Worm (Caenorhabditis elegans) whole organism, young adult: ENCODE measurements around the gene smg-3.

Experiments used
- F10E7.11 ChIP-seq: sonication (generic microtip); optimal IDR thresholded peaks from 2 replicates; lab custom pipeline; 2017; ENCODE audit warnings: mild to moderate bottlenecking, missing genetic modification characterization, moderate library complexity, missing compliant biosample characterization
- F22D6.2 ChIP-seq: sonication (generic microtip); optimal IDR thresholded peaks from 2 replicates; lab custom pipeline; 2016; ENCODE audit warnings: mild to moderate bottlenecking, missing genetic modification characterization, missing compliant biosample characterization
- F33H1.4 ChIP-seq: fragments of 200-800 bp; sonication (Bioruptor generic); IDR thresholded peaks from 2 replicates; pipeline ENCODE4 v1.3.6; 2022; ENCODE audit warnings: missing genetic modification reagents, missing genetic modification characterization, missing compliant biosample characterization
- F57A8.1 ChIP-seq: fragments of 200-800 bp; sonication (Bioruptor generic); optimal IDR thresholded peaks from 2 replicates; lab custom pipeline; 2018; ENCODE audit warnings: mild to moderate bottlenecking, missing genetic modification characterization, moderate library complexity, missing compliant biosample characterization
- F57C9.4 ChIP-seq: sonication (generic microtip); optimal IDR thresholded peaks from 2 replicates; lab custom pipeline; 2017; ENCODE audit warnings: mild to moderate bottlenecking, missing genetic modification characterization, missing compliant biosample characterization
- T07F8.4 ChIP-seq: sonication (generic microtip); optimal IDR thresholded peaks from 2 replicates; lab custom pipeline; 2016; ENCODE audit warnings: mild to moderate bottlenecking, missing genetic modification characterization, moderate library complexity, missing compliant biosample characterization
- Y53G8AR.9 ChIP-seq: fragments of 200-800 bp; sonication (Bioruptor generic); conservative IDR thresholded peaks from 2 replicates; pipeline ENCODE4 v1.3.6; 2022; ENCODE audit warnings: missing genetic modification reagents, missing genetic modification characterization, missing compliant biosample characterization
- Y79H2A.3 ChIP-seq: fragments of 200-800 bp; sonication (Bioruptor generic); conservative IDR thresholded peaks from 2 replicates; pipeline ENCODE4 v1.3.6; 2022; ENCODE audit warnings: missing genetic modification reagents, missing genetic modification characterization, missing compliant biosample characterization
- Y95B8A.8 ChIP-seq: fragments of 200-800 bp; sonication (Bioruptor generic); IDR thresholded peaks from 2 replicates; pipeline ENCODE4 v1.3.6; 2022; ENCODE audit warnings: missing genetic modification reagents, missing genetic modification characterization, missing compliant biosample characterization
- ama-1 ChIP-seq, 3 experiments: fragments of 150-350 bp in 1 of 3; sonication (generic microtip) in 2 of 3; optimal IDR thresholded peaks; 2 replicates each; lab custom pipeline; 2014 to 2018; ENCODE audit warnings: missing biosample characterization in 2 of 3, missing genetic modification characterization in 2 of 3, missing genetic modification reagents in 2 of 3
- aptf-2 ChIP-seq: fragments of 200-800 bp; sonication (Bioruptor generic); conservative IDR thresholded peaks from 2 replicates; pipeline ENCODE4 v1.3.6; 2022; ENCODE audit warnings: missing genetic modification reagents, missing genetic modification characterization, missing compliant biosample characterization
- aptf-3 ChIP-seq: fragments of 200-800 bp; sonication (Bioruptor generic); IDR thresholded peaks from 2 replicates; pipeline ENCODE4 v1.3.6; 2022; ENCODE audit warnings: missing genetic modification characterization, missing compliant biosample characterization
- attf-6 ChIP-seq: fragments of 200-800 bp; sonication (Bioruptor generic); IDR thresholded peaks from 2 replicates; pipeline ENCODE4 v1.3.6; 2022; ENCODE audit warnings: missing genetic modification reagents, missing genetic modification characterization, missing compliant biosample characterization
- ccch-3 ChIP-seq: fragments of 200-800 bp; sonication (Bioruptor generic); optimal IDR thresholded peaks from 2 replicates; lab custom pipeline; 2018; ENCODE audit warnings: mild to moderate bottlenecking, missing genetic modification characterization, missing compliant biosample characterization
- cebp-1 ChIP-seq, 2 experiments: fragments of 200-800 bp in 1 of 2; sonication (Bioruptor generic) in 1 of 2; sonication (generic microtip) in 1 of 2; IDR thresholded peaks in 1 of 2; optimal IDR thresholded peaks in 1 of 2; 2 replicates each; pipeline versions ENCODE4 v1.3.6 to Lab custom; 2017 to 2022; ENCODE audit warnings: missing compliant biosample characterization in 2 of 2, missing genetic modification characterization in 2 of 2, mild to moderate bottlenecking in 1 of 2, missing genetic modification reagents in 1 of 2, moderate library complexity in 1 of 2
- ceh-40 ChIP-seq: fragments of 200-800 bp; sonication (Bioruptor generic); IDR thresholded peaks from 2 replicates; pipeline ENCODE4 v1.3.6; 2022; ENCODE audit warnings: missing genetic modification characterization, missing compliant biosample characterization
- ceh-58 ChIP-seq: fragments of 200-800 bp; sonication (Bioruptor generic); IDR thresholded peaks from 2 replicates; pipeline ENCODE4 v1.3.6; 2022; ENCODE audit warnings: missing genetic modification characterization, missing compliant biosample characterization
- ceh-79 ChIP-seq: sonication (generic microtip); optimal IDR thresholded peaks from 2 replicates; lab custom pipeline; 2017; ENCODE audit warnings: mild to moderate bottlenecking, missing genetic modification characterization, missing compliant biosample characterization
- die-1 ChIP-seq: sonication (generic microtip); optimal IDR thresholded peaks from 2 replicates; lab custom pipeline; 2016; ENCODE audit warnings: missing genotype, mild to moderate bottlenecking, missing genetic modification characterization, missing compliant biosample characterization
- ekl-4 ChIP-seq: fragments of 200-800 bp; sonication (Bioruptor generic); IDR thresholded peaks from 2 replicates; pipeline ENCODE4 v1.3.6; 2022; ENCODE audit warnings: missing genetic modification reagents, missing genetic modification characterization, missing compliant biosample characterization
- ets-4 ChIP-seq: fragments of 200-800 bp; sonication (Bioruptor generic); optimal IDR thresholded peaks from 2 replicates; lab custom pipeline; 2018; ENCODE audit warnings: mild to moderate bottlenecking, missing genetic modification characterization, missing compliant biosample characterization
- fkh-3 ChIP-seq: sonication (generic microtip); optimal IDR thresholded peaks from 2 replicates; lab custom pipeline; 2016; ENCODE audit warnings: mild to moderate bottlenecking, missing genetic modification characterization, missing compliant biosample characterization
- lir-1 ChIP-seq: fragments of 200-800 bp; sonication (Bioruptor generic); conservative IDR thresholded peaks from 2 replicates; pipeline ENCODE4 v1.3.6; 2022; ENCODE audit warnings: missing genetic modification reagents, missing genetic modification characterization, missing compliant biosample characterization
- lsy-27 ChIP-seq: sonication (generic microtip); optimal IDR thresholded peaks from 2 replicates; lab custom pipeline; 2017; ENCODE audit warnings: missing genetic modification characterization, mild to moderate bottlenecking, missing compliant biosample characterization, antibody characterized with exemption, missing genotype, borderline replicate concordance; ENCODE audit not compliant: insufficient read depth
- madf-3 ChIP-seq: fragments of 200-800 bp; sonication (Bioruptor generic); IDR thresholded peaks from 2 replicates; pipeline ENCODE4 v1.3.6; 2022; ENCODE audit warnings: missing genetic modification reagents, missing genetic modification characterization, missing compliant biosample characterization
- madf-6 ChIP-seq: fragments of 200-800 bp; sonication (Bioruptor generic); IDR thresholded peaks from 2 replicates; pipeline ENCODE4 v1.3.6; 2022; ENCODE audit warnings: missing genetic modification reagents, missing genetic modification characterization, missing compliant biosample characterization
- madf-8 ChIP-seq: fragments of 200-800 bp; sonication (Bioruptor generic); conservative IDR thresholded peaks from 2 replicates; pipeline ENCODE4 v1.3.6; 2022; ENCODE audit warnings: missing genetic modification reagents, missing genetic modification characterization, missing compliant biosample characterization
- mel-28 ChIP-seq: sonication (generic microtip); optimal IDR thresholded peaks from 2 replicates; lab custom pipeline; 2016; ENCODE audit warnings: borderline replicate concordance, mild to moderate bottlenecking, missing genetic modification characterization, missing compliant biosample characterization
- mes-4 ChIP-seq: sonication (generic microtip); optimal IDR thresholded peaks from 2 replicates; lab custom pipeline; 2016; ENCODE audit warnings: missing genotype, missing genetic modification characterization, missing compliant biosample characterization
- mxl-1 ChIP-seq: sonication (generic microtip); optimal IDR thresholded peaks from 2 replicates; lab custom pipeline; 2016; ENCODE audit warnings: missing genetic modification characterization, missing compliant biosample characterization
- nfya-2 ChIP-seq: fragments of 200-800 bp; sonication (Bioruptor generic); IDR thresholded peaks from 2 replicates; pipeline ENCODE4 v1.3.6; 2022; ENCODE audit warnings: missing genetic modification reagents, missing genetic modification characterization, missing compliant biosample characterization
- nfyb-1 ChIP-seq: fragments of 200-800 bp; sonication (Bioruptor generic); IDR thresholded peaks from 2 replicates; pipeline ENCODE4 v1.3.6; 2022; ENCODE audit warnings: missing genetic modification reagents, missing genetic modification characterization, missing compliant biosample characterization
- nhr-120 ChIP-seq: fragments of 200-800 bp; sonication (Bioruptor generic); IDR thresholded peaks from 2 replicates; pipeline ENCODE4 v1.3.6; 2022; ENCODE audit warnings: missing genetic modification characterization, missing compliant biosample characterization
- nhr-27 ChIP-seq: fragments of 200-800 bp; sonication (Bioruptor generic); optimal IDR thresholded peaks from 2 replicates; lab custom pipeline; 2018; ENCODE audit warnings: mild to moderate bottlenecking, missing genetic modification characterization, moderate library complexity, missing compliant biosample characterization
- nhr-80 ChIP-seq: sonication (generic microtip); optimal IDR thresholded peaks from 2 replicates; lab custom pipeline; 2016; ENCODE audit warnings: missing genetic modification characterization, missing compliant biosample characterization
- pbrm-1 ChIP-seq: fragments of 200-800 bp; sonication (Bioruptor generic); IDR thresholded peaks from 2 replicates; pipeline ENCODE4 v1.3.6; 2022; ENCODE audit warnings: missing genetic modification reagents, missing genetic modification characterization, missing compliant biosample characterization
- repo-1 ChIP-seq: sonication (generic microtip); optimal IDR thresholded peaks from 2 replicates; lab custom pipeline; 2017; ENCODE audit warnings: mild to moderate bottlenecking, missing genetic modification characterization, missing compliant biosample characterization
- rpc-1 ChIP-seq, 2 experiments: fragments of 150-350 bp in 1 of 2; sonication (generic microtip) in 1 of 2; optimal IDR thresholded peaks; 2 replicates each; lab custom pipeline; 2014 to 2018; ENCODE audit warnings: missing biosample characterization in 1 of 2, missing genetic modification characterization in 1 of 2, missing genetic modification reagents in 1 of 2, missing genotype in 1 of 2
- snpc-1.1 ChIP-seq: sonication (generic microtip); optimal IDR thresholded peaks from 2 replicates; lab custom pipeline; 2017; ENCODE audit warnings: missing genetic modification characterization, mild to moderate bottlenecking, missing compliant biosample characterization, antibody characterized with exemption, moderate library complexity, missing genotype, missing genetic modification reagents; ENCODE audit not compliant: insufficient read depth
- snpc-1.3 ChIP-seq: sonication (generic microtip); optimal IDR thresholded peaks from 2 replicates; lab custom pipeline; 2017; ENCODE audit warnings: missing genetic modification characterization, mild to moderate bottlenecking, missing compliant biosample characterization, antibody characterized with exemption, moderate library complexity, missing genotype, missing genetic modification reagents; ENCODE audit not compliant: insufficient read depth
- somi-1 ChIP-seq: fragments of 200-800 bp; sonication (Bioruptor generic); optimal IDR thresholded peaks from 2 replicates; lab custom pipeline; 2018; ENCODE audit warnings: mild to moderate bottlenecking, missing genetic modification characterization, missing compliant biosample characterization
- tbp1 ChIP-seq: fragments of 200-800 bp; sonication (Bioruptor generic); optimal IDR thresholded peaks from 2 replicates; lab custom pipeline; 2018; ENCODE audit warnings: mild to moderate bottlenecking, missing genetic modification characterization, missing compliant biosample characterization
- tlf-1 ChIP-seq: fragments of 200-800 bp; sonication (Bioruptor generic); optimal IDR thresholded peaks from 2 replicates; lab custom pipeline; 2018; ENCODE audit warnings: mild to moderate bottlenecking, missing genetic modification characterization, missing compliant biosample characterization
- zim-3 ChIP-seq: sonication (generic microtip); optimal IDR thresholded peaks from 2 replicates; lab custom pipeline; 2017; ENCODE audit warnings: mild to moderate bottlenecking, missing genetic modification characterization, moderate library complexity, missing compliant biosample characterization
- ztf-3 ChIP-seq: fragments of 200-800 bp; sonication (Bioruptor generic); optimal IDR thresholded peaks from 2 replicates; lab custom pipeline; 2018; ENCODE audit warnings: mild to moderate bottlenecking, missing genetic modification characterization, missing compliant biosample characterization

The smg-3 gene

DNA sequence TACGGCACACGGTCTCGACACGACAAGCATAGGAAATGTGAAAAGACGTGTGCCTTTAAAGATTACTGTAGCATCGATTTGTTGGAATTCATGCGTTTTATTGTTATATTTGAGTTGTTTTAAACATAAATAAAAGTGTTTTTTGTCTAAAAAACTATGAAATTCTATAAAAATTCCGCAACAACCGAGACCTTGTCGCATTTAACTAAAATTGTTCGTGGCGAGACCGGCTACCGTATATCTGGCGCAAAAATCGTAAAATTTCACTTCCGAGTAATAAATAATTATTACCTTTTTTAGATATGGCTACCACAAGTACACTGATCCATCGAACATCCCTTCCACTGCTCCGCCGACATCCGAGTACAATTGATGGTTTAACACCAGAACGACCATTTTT, 35.5 kb downstream of the smg-3 start, which contains the start of gene ipla-6:
TSS of gene ipla-6 (plus strand) at position 301 of the 400 bp plus-strand sequence.
- TF ChIP-seq lsy-27 (tag; lab: Kevin White, UChicago) = no peak
- no peak for TF ChIP-seq pbrm-1 (GFP tag; lab: Robert Waterston, UW)
- TF ChIP-seq ama-1 (optimal IDR thresholded peaks at IDR 0.05; lab: Kevin White, UChicago) = no peak
- TF ChIP-seq ama-1 (GFP tag; optimal IDR thresholded peaks at IDR 0.05; lab: Kevin White, UChicago) = no peak
- no peak for TF ChIP-seq aptf-3 (GFP tag; lab: Robert Waterston, UW)
- no peak for TF ChIP-seq lir-1 (GFP tag; lab: Robert Waterston, UW)
- TF ChIP-seq mxl-1 = no peak
- no peak for TF ChIP-seq attf-6 (GFP tag; lab: Robert Waterston, UW)
- TF ChIP-seq die-1 (tag; lab: Kevin White, UChicago) = no peak
- TF ChIP-seq nfyb-1 (GFP tag; lab: Robert Waterston, UW) = no peak
- TF ChIP-seq ccch-3 (GFP tag; lab: Kevin White, UChicago) = no peak

- TF ChIP-seq ceh-58 (GFP tag; lab: Robert Waterston, UW) (no peak), ceh-40 (GFP tag; lab: Robert Waterston, UW) (0 out of 2 replicates have a peak, but pooled peaks have one; percentile 41), nhr-120 (GFP tag; lab: Robert Waterston, UW) (no peak), F57A8.1 (GFP tag; lab: Kevin White, UChicago) (no peak), aptf-2 (GFP tag; lab: Robert Waterston, UW) (no peak), repo-1 (tag; lab: Kevin White, UChicago) (peak; percentile 84), F33H1.4 (GFP tag; lab: Robert Waterston, UW) (peak; percentile 56), F57C9.4 (tag; lab: Kevin White, UChicago) (no peak), T07F8.4 (tag; lab: Kevin White, UChicago) (peak; percentile 21), nhr-27 (tag; lab: Kevin White, UChicago) (no peak), ekl-4 (GFP tag; lab: Robert Waterston, UW) (peak; percentile 89), tlf-1 (GFP tag; lab: Kevin White, UChicago) (peak; percentile 91), snpc-1.1 (no peak), nhr-80 (tag; lab: Kevin White, UChicago) (peak; percentile 95), F22D6.2 (tag; lab: Kevin White, UChicago) (peak; percentile 87), madf-6 (peak; percentile 48; the same call in 1 of the 2 replicates), tbp1 (GFP tag; lab: Kevin White, UChicago) (peak; percentile 69), mes-4 (no peak), ceh-79 (tag; lab: Kevin White, UChicago) (peak; percentile 17), F10E7.11 (peak; percentile 70), Y95B8A.8 (peak; percentile 77; the same call in 1 of the 2 replicates), Y79H2A.3 (GFP tag; lab: Robert Waterston, UW) (no peak), madf-3 (GFP tag; lab: Robert Waterston, UW) (0 out of 2 replicates have a peak, but pooled peaks have one; percentile 15), mel-28 (tag; lab: Kevin White, UChicago) (peak; percentile 63), somi-1 (GFP tag; lab: Kevin White, UChicago) (peak; percentile 99), lir-1 (GFP tag; lab: Robert Waterston, UW) (peak; percentile 86), zim-3 (peak; percentile 21), nfya-2 (GFP tag; lab: Robert Waterston, UW) (no peak), rpc-1 (optimal IDR thresholded peaks at IDR 0.05; lab: Kevin White, UChicago) (no peak), rpc-1 (tag; optimal IDR thresholded peaks at IDR 0.05; lab: Kevin White, UChicago) (no peak), madf-8 (GFP tag; lab: Robert Waterston, UW) (no peak), ztf-3 (GFP tag; lab: Kevin White, UChicago) (peak; percentile 81), fkh-3 (tag; lab: Kevin White, UChicago) (no peak), ets-4 (peak; percentile 95), cebp-1 (GFP tag; IDR thresholded peaks at IDR 0.05; lab: Robert Waterston, UW) (peak; percentile 61; the same call in 1 of the 2 replicates), cebp-1 (tag; optimal IDR thresholded peaks at IDR 0.05; lab: Kevin White, UChicago) (peak; percentile 96), snpc-1.3 (no peak), Y53G8AR.9 (GFP tag; lab: Robert Waterston, UW) (peak; percentile 85)
Measured at ce11 chrIV:6336748-6337147, 36.1 kb downstream of the smg-3 start.
